Worm (Caenorhabditis elegans): ENCODE data around the gene mxl-1.

DNA sequence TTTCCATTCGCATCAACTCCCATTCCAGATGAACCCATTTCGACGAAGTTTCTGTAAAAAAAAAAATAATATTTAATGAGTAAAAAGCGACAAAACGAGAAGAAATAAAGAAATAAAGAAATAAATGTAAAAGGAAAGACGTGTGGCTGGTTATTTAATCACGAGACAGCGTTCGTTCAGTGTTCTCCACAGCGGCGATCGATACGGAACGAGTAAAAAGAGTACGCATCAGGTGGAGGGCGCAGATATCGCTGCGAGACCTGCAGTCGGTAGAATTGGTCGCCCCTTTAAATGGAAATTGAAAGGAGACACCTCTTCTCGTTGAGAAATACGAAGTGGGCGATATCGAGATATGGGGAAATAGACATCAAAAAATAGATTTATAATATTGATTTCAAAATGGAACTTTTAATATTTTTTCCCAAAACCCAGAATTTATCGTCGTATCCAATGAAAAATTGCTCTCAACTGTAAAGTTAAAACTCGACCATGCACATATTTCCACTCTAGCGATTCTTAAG lies 15.9 kb upstream of the mxl-1 start, which contains the start of gene pqn-70:
- TF ChIP-seq lin-39 (tag; optimal IDR thresholded peaks at IDR 0.05) (peak; percentile 89), ceh-82 (tag; optimal IDR thresholded peaks at IDR 0.05) (peak; percentile 73), unc-62 (GFP tag; optimal IDR thresholded peaks at IDR 0.05) (no peak), nfya-1 (tag; optimal IDR thresholded peaks at IDR 0.05; ENCODE audit: insufficient read depth) (peak; percentile 93), elt-1 (tag; optimal IDR thresholded peaks at IDR 0.05) (no peak), ama-1 (optimal IDR thresholded peaks at IDR 0.05) (peak; percentile 63), daf-12 (tag; optimal IDR thresholded peaks at IDR 0.05) (no peak), nhr-23 (tag; optimal IDR thresholded peaks at IDR 0.05) (peak; percentile 89), ceh-16 (tag; optimal IDR thresholded peaks at IDR 0.05) (no peak), nhr-67 (tag; optimal IDR thresholded peaks at IDR 0.05) (no peak), elt-3 (tag; optimal IDR thresholded peaks at IDR 0.05) (no peak)

Measured in whole organism, L3 larva.